Fruit fly (Drosophila melanogaster): Measurements from ENCODE around the gene Gsc.

- no peak for TF ChIP-seq Myc (optimal IDR thresholded peaks at IDR 0.05)
- TF ChIP-seq Sin3A (optimal IDR thresholded peaks at IDR 0.05) = no peak
- TF ChIP-seq ttk (optimal IDR thresholded peaks at IDR 0.05) = no peak
These were observed 49.9 kb downstream of the Gsc start, which contains the start of the genes Spp and nAChRbeta3 for dm6 chr2L:544444-545179.
